Fruit fly (Drosophila melanogaster) whole organism, embryonic: Measurements from ENCODE around the gene Socs36E.
A peak's percentile ranks its signal among the peaks of the same experiment; 100 is the strongest.

Experiments
- Adf1 ChIP-seq: fragments of 200-800 bp; sonication (Bioruptor generic); IDR thresholded peaks from 2 replicates; pipeline ENCODE4 v1.3.6; 2022; ENCODE audit warnings: missing biosample characterization, missing genetic modification characterization
- CG10147 ChIP-seq: fragments of 200-800 bp; sonication (Bioruptor generic); optimal IDR thresholded peaks from 2 replicates; lab custom pipeline; 2019; ENCODE audit warnings: missing biosample characterization, mild to moderate bottlenecking, missing genetic modification characterization, moderate library complexity
- CG12155 ChIP-seq: fragments of 200-800 bp; sonication (Bioruptor generic); optimal IDR thresholded peaks from 3 replicates; lab custom pipeline; 2016; ENCODE audit warnings: missing biosample characterization, missing genetic modification characterization
- CG12391 ChIP-seq: fragments of 200-800 bp; sonication (Bioruptor generic); optimal IDR thresholded peaks from 3 replicates; lab custom pipeline; 2018; ENCODE audit warnings: missing biosample characterization, mild to moderate bottlenecking, missing genetic modification characterization, moderate library complexity
- CG12942 ChIP-seq: fragments of 200-800 bp; sonication (Bioruptor generic); optimal IDR thresholded peaks from 3 replicates; lab custom pipeline; 2016; ENCODE audit warnings: missing biosample characterization, missing genetic modification characterization
- CG14050 ChIP-seq: fragments of 200-800 bp; sonication (Bioruptor generic); IDR thresholded peaks from 3 replicates; pipeline ENCODE4 v1.3.6; 2022; ENCODE audit warnings: missing biosample characterization, missing genetic modification characterization
- CG1529 ChIP-seq: fragments of 200-800 bp; sonication (Bioruptor generic); optimal IDR thresholded peaks from 3 replicates; lab custom pipeline; 2018; ENCODE audit warnings: missing biosample characterization, missing genetic modification characterization
- CG16815 ChIP-seq: fragments of 200-800 bp; sonication (Bioruptor generic); optimal IDR thresholded peaks from 3 replicates; lab custom pipeline; 2017; ENCODE audit warnings: missing biosample characterization, mild to moderate bottlenecking, missing genetic modification characterization
- CG17912 ChIP-seq: fragments of 200-800 bp; sonication (Bioruptor generic); optimal IDR thresholded peaks from 2 replicates; lab custom pipeline; 2018; ENCODE audit warnings: missing biosample characterization, mild to moderate bottlenecking, missing genetic modification characterization
- CG18619 ChIP-seq: fragments of 200-800 bp; sonication (Bioruptor generic); optimal IDR thresholded peaks from 3 replicates; lab custom pipeline; 2017; ENCODE audit warnings: missing biosample characterization, mild to moderate bottlenecking, missing genetic modification characterization
- CG2120 ChIP-seq: fragments of 200-800 bp; sonication (Bioruptor generic); optimal IDR thresholded peaks from 3 replicates; lab custom pipeline; 2016; ENCODE audit warnings: missing biosample characterization, missing genetic modification characterization
- CG4360 ChIP-seq: fragments of 200-800 bp; sonication (Bioruptor generic); IDR thresholded peaks from 2 replicates; pipeline ENCODE4 v1.3.6; 2022; ENCODE audit warnings: missing biosample characterization, missing genetic modification characterization
- CG6272 ChIP-seq: fragments of 200-800 bp; sonication (Bioruptor generic); IDR thresholded peaks from 2 replicates; pipeline ENCODE4 v1.3.6; 2022; ENCODE audit warnings: missing biosample characterization, missing genetic modification characterization
- CG6791 ChIP-seq: fragments of 200-800 bp; sonication (Bioruptor generic); IDR thresholded peaks from 3 replicates; pipeline ENCODE4 v1.3.6; 2022; ENCODE audit warnings: missing biosample characterization, missing genetic modification characterization; ENCODE audit not compliant: partially characterized antibody
- CG6854 ChIP-seq: fragments of 200-800 bp; sonication (Bioruptor generic); optimal IDR thresholded peaks from 3 replicates; lab custom pipeline; 2017; ENCODE audit warnings: missing biosample characterization, mild to moderate bottlenecking, missing genetic modification characterization
- CG7786 ChIP-seq: fragments of 200-800 bp; sonication (Bioruptor generic); optimal IDR thresholded peaks from 2 replicates; lab custom pipeline; 2016; ENCODE audit warnings: missing biosample characterization, missing genetic modification characterization
- CG8290 ChIP-seq, 3 experiments: fragments of 200-800 bp; sonication (Bioruptor generic); optimal IDR thresholded peaks; 2 replicates each; lab custom pipeline; 2016 to 2019; ENCODE audit warnings: missing biosample characterization in 3 of 3, missing genetic modification characterization in 3 of 3, mild to moderate bottlenecking in 2 of 3, moderate library complexity in 1 of 3
- CG8924 ChIP-seq: fragments of 200-800 bp; optimal IDR thresholded peaks from 3 replicates; lab custom pipeline; 2019; ENCODE audit warnings: missing biosample characterization, mild to moderate bottlenecking, missing genetic modification characterization, moderate library complexity
- Dad ChIP-seq: fragments of 200-800 bp; sonication (Bioruptor generic); optimal IDR thresholded peaks from 3 replicates; lab custom pipeline; 2016; ENCODE audit warnings: missing biosample characterization, missing genetic modification characterization
- Dbx ChIP-seq: fragments of 200-800 bp; sonication (Bioruptor generic); IDR thresholded peaks from 3 replicates; pipeline ENCODE4 v1.3.6; 2022; ENCODE audit warnings: missing biosample characterization, missing genetic modification characterization
- Dip3 ChIP-seq: fragments of 200-800 bp; sonication (Bioruptor generic); optimal IDR thresholded peaks from 3 replicates; lab custom pipeline; 2016; ENCODE audit warnings: missing biosample characterization, missing genetic modification characterization
- Eip74EF ChIP-seq, 2 experiments: fragments of 200-800 bp in 1 of 2; fragments of >200 bp in 1 of 2; sonication (Bioruptor generic) in 1 of 2; optimal IDR thresholded peaks; 2 replicates each; lab custom pipeline; 2017 to 2019; ENCODE audit warnings: missing biosample characterization in 2 of 2, missing genetic modification characterization in 2 of 2, mild to moderate bottlenecking in 1 of 2, moderate library complexity in 1 of 2
- Fer2 ChIP-seq: fragments of 200-800 bp; sonication (Bioruptor generic); optimal IDR thresholded peaks from 2 replicates; lab custom pipeline; 2018; ENCODE audit warnings: missing biosample characterization, mild to moderate bottlenecking, missing genetic modification characterization, moderate library complexity
- Gug ChIP-seq: fragments of 200-800 bp; sonication (Bioruptor generic); IDR thresholded peaks from 4 replicates; pipeline ENCODE4 v1.3.6; 2022; ENCODE audit warnings: missing biosample characterization, missing genetic modification characterization
- Hr78 ChIP-seq, 2 experiments: fragments of 200-800 bp in 1 of 2; fragments of >200 bp in 1 of 2; sonication (Bioruptor generic) in 1 of 2; optimal IDR thresholded peaks; 2 replicates each; lab custom pipeline; 2017 to 2019; ENCODE audit warnings: missing biosample characterization in 2 of 2, missing genetic modification characterization in 2 of 2, mild to moderate bottlenecking in 1 of 2, moderate library complexity in 1 of 2
- Mes4 ChIP-seq: fragments of 200-800 bp; sonication (Bioruptor generic); optimal IDR thresholded peaks from 2 replicates; lab custom pipeline; 2016; ENCODE audit warnings: missing biosample characterization, missing genetic modification characterization
- Ptx1 ChIP-seq: fragments of 200-800 bp; sonication (Bioruptor generic); IDR thresholded peaks from 2 replicates; pipeline ENCODE4 v1.3.6; 2022; ENCODE audit warnings: missing biosample characterization, missing genetic modification characterization
- Sin3A ChIP-seq: fragments of >200 bp; optimal IDR thresholded peaks from 2 replicates; lab custom pipeline; 2018
- Taf1 ChIP-seq: fragments of 200-800 bp; sonication (Bioruptor generic); IDR thresholded peaks from 2 replicates; pipeline ENCODE4 v1.3.6; 2022; ENCODE audit warnings: missing biosample characterization, missing genetic modification characterization
- Xrp1 ChIP-seq: fragments of 200-800 bp; sonication (Bioruptor generic); IDR thresholded peaks from 2 replicates; pipeline ENCODE4 v1.3.6; 2022; ENCODE audit warnings: missing biosample characterization, missing genetic modification characterization
- YL-1 ChIP-seq: fragments of 200-800 bp; sonication (Bioruptor generic); optimal IDR thresholded peaks from 3 replicates; lab custom pipeline; 2017; ENCODE audit warnings: missing biosample characterization, mild to moderate bottlenecking, missing genetic modification characterization
- ac ChIP-seq: fragments of 200-800 bp; sonication (Bioruptor generic); optimal IDR thresholded peaks from 3 replicates; lab custom pipeline; 2017; ENCODE audit warnings: missing biosample characterization, mild to moderate bottlenecking, missing genetic modification characterization
- al ChIP-seq: fragments of 200-800 bp; sonication (Bioruptor generic); IDR thresholded peaks from 2 replicates; pipeline ENCODE4 v1.3.6; 2022; ENCODE audit warnings: missing biosample characterization, missing genetic modification characterization
- az2 ChIP-seq: fragments of 200-800 bp; sonication (Bioruptor generic); optimal IDR thresholded peaks from 3 replicates; lab custom pipeline; 2016; ENCODE audit warnings: missing biosample characterization, missing genetic modification characterization
- bbx ChIP-seq: fragments of 200-800 bp; sonication (Bioruptor generic); IDR thresholded peaks from 2 replicates; pipeline ENCODE4 v1.3.6; 2022; ENCODE audit warnings: missing biosample characterization, missing genetic modification characterization; ENCODE audit not compliant: partially characterized antibody
- bsh ChIP-seq, 2 experiments: fragments of 200-800 bp; sonication (Bioruptor generic); optimal IDR thresholded peaks; 2 replicates each; lab custom pipeline; 2017 to 2018; ENCODE audit warnings: mild to moderate bottlenecking in 2 of 2, missing biosample characterization in 2 of 2, missing genetic modification characterization in 2 of 2, moderate library complexity in 1 of 2
- caup ChIP-seq: fragments of 200-800 bp; sonication (Bioruptor generic); optimal IDR thresholded peaks from 3 replicates; lab custom pipeline; 2017; ENCODE audit warnings: missing biosample characterization, mild to moderate bottlenecking, missing genetic modification characterization, moderate library complexity; ENCODE audit not compliant: severe bottlenecking
- crc ChIP-seq: fragments of 200-800 bp; sonication (Bioruptor generic); optimal IDR thresholded peaks from 2 replicates; lab custom pipeline; 2016; ENCODE audit warnings: missing biosample characterization, missing genetic modification characterization
- danr ChIP-seq: fragments of 200-800 bp; sonication (Bioruptor generic); IDR thresholded peaks from 2 replicates; pipeline ENCODE4 v1.3.6; 2022; ENCODE audit warnings: missing biosample characterization, missing genetic modification characterization
- dysf ChIP-seq: fragments of 200-800 bp; sonication (Bioruptor generic); IDR thresholded peaks from 3 replicates; pipeline ENCODE4 v1.3.6; 2022; ENCODE audit warnings: missing biosample characterization, missing genetic modification characterization
- ken ChIP-seq: fragments of 200-800 bp; sonication (Bioruptor generic); IDR thresholded peaks from 3 replicates; pipeline ENCODE4 v1.3.6; 2022; ENCODE audit warnings: missing biosample characterization, missing genetic modification characterization
- lab ChIP-seq: fragments of 200-800 bp; sonication (Bioruptor generic); optimal IDR thresholded peaks from 3 replicates; lab custom pipeline; 2017; ENCODE audit warnings: missing biosample characterization, missing genetic modification characterization, mild to moderate bottlenecking, moderate library complexity, missing genetic modification reagents
- maf-S ChIP-seq: fragments of 200-800 bp; sonication (Bioruptor generic); optimal IDR thresholded peaks from 2 replicates; lab custom pipeline; 2016; ENCODE audit warnings: missing biosample characterization, missing genetic modification characterization
- odd ChIP-seq: fragments of 200-800 bp; sonication (Bioruptor generic); optimal IDR thresholded peaks from 2 replicates; lab custom pipeline; 2017; ENCODE audit warnings: missing biosample characterization, mild to moderate bottlenecking, missing genetic modification characterization
- sens ChIP-seq: fragments of 200-800 bp; sonication (Bioruptor generic); peaks from one replicate; lab custom pipeline; 2016; ENCODE audit warnings: missing biosample characterization, missing genetic modification characterization
- ssp ChIP-seq: fragments of 200-800 bp; sonication (Bioruptor generic); IDR thresholded peaks from 2 replicates; pipeline ENCODE4 v1.3.6; 2022; ENCODE audit warnings: missing biosample characterization, missing genetic modification characterization
- sug ChIP-seq: fragments of 200-800 bp; optimal IDR thresholded peaks from 2 replicates; lab custom pipeline; 2019; ENCODE audit warnings: missing biosample characterization, mild to moderate bottlenecking, missing genetic modification characterization, moderate library complexity
- wdn ChIP-seq: fragments of 200-800 bp; sonication (Bioruptor generic); IDR thresholded peaks from 2 replicates; pipeline ENCODE4 v1.3.6; 2022; ENCODE audit warnings: missing biosample characterization, missing genetic modification characterization

Socs36E gene

dm6 chr2L:18148552-18149219 is 3.5 kb downstream of the Socs36E start (continued):
- TF ChIP-seq Dip3 (GFP tag; lab: Kevin White, UChicago) (no peak), CG12155 (GFP tag; lab: Kevin White, UChicago) (no peak), CG18619 (GFP tag; lab: Kevin White, UChicago) (peak; percentile 56), Adf1 (GFP tag; lab: Robert Waterston, UW) (peak; percentile 55), maf-S (GFP tag; lab: Kevin White, UChicago) (no peak), crc (GFP tag; lab: Kevin White, UChicago) (no peak), ac (peak; percentile 62), Dbx (GFP tag; lab: Robert Waterston, UW) (peak; percentile 9; the same call in 1 of the 3 replicates), az2 (GFP tag; lab: Kevin White, UChicago) (no peak), ssp (GFP tag; lab: Robert Waterston, UW) (no peak), bsh (GFP tag; optimal IDR thresholded peaks at IDR 0.05; lab: Kevin White, UChicago) (peak in 1 of 2 experiments; percentile 82), CG6854 (GFP tag; lab: Kevin White, UChicago) (peak; percentile 17), Hr78 (GFP tag; optimal IDR thresholded peaks at IDR 0.05; lab: Kevin White, UChicago) (peak in 1 of 2 experiments; percentile 59)
- TF ChIP-seq, all 482 proteins: peak for 284

- TF ChIP-seq CG1529 (GFP tag; lab: Kevin White, UChicago) (no peak), lab (GFP tag; lab: Kevin White, UChicago) (peak; percentile 37), bbx (no peak), sens (GFP tag; lab: Kevin White, UChicago) (no peak), CG2120 (no peak), Fer2 (tag; lab: Kevin White, UChicago) (no peak), CG14050 (GFP tag; lab: Robert Waterston, UW) (no peak), CG12391 (tag; lab: Kevin White, UChicago) (no peak), CG8290 (GFP tag; optimal IDR thresholded peaks at IDR 0.05; lab: Kevin White, UChicago) (no peak), CG8290 (tag; optimal IDR thresholded peaks at IDR 0.05; lab: Kevin White, UChicago) (peak in 1 of 2 experiments; percentile 22), Gug (GFP tag; lab: Robert Waterston, UW) (no peak), CG6791 (GFP tag; lab: Robert Waterston, UW) (no peak), Mes4 (GFP tag; lab: Kevin White, UChicago) (no peak), ken (GFP tag; lab: Robert Waterston, UW) (no peak), dysf (GFP tag; lab: Robert Waterston, UW) (no peak), odd (GFP tag; lab: Kevin White, UChicago) (no peak), CG7786 (GFP tag; lab: Kevin White, UChicago) (no peak), caup (GFP tag; lab: Kevin White, UChicago) (peak; percentile 43), Ptx1 (no peak), Sin3A (lab: Kevin White, UChicago) (no peak), al (GFP tag; lab: Robert Waterston, UW) (no peak), Dad (no peak), CG10147 (GFP tag; lab: Kevin White, UChicago) (no peak), sug (tag; lab: Kevin White, UChicago) (peak; percentile 76), Taf1 (GFP tag; lab: Robert Waterston, UW) (no peak), danr (GFP tag; lab: Robert Waterston, UW) (no peak), Eip74EF (GFP tag; optimal IDR thresholded peaks at IDR 0.05; lab: Kevin White, UChicago) (no peak), CG6272 (GFP tag; lab: Robert Waterston, UW) (no peak), CG12942 (GFP tag; lab: Kevin White, UChicago) (no peak), CG8924 (peak; percentile 34), CG4360 (GFP tag; lab: Robert Waterston, UW) (no peak), CG16815 (GFP tag; lab: Kevin White, UChicago) (no peak), Xrp1 (no peak), CG17912 (GFP tag; lab: Kevin White, UChicago) (no peak), YL-1 (GFP tag; lab: Kevin White, UChicago) (no peak), wdn (no peak)
Measured at dm6 chr2L:18147511-18148072, 4.6 kb downstream of the Socs36E start.
